Fruit fly (Drosophila melanogaster) whole organism, adult: Measurements from ENCODE around the gene DNaseII.
A peak's percentile ranks its signal among the peaks of the same experiment; 100 is the strongest.

Experiments
- CG11617 ChIP-seq: fragments of 200-800 bp; sonication (Bioruptor generic); optimal IDR thresholded peaks from 2 replicates; lab custom pipeline; 2017; ENCODE audit warnings: mild to moderate bottlenecking, missing biosample characterization, missing genetic modification reagents, missing genetic modification characterization
- CG12768 ChIP-seq: fragments of 200-800 bp; sonication (Bioruptor generic); optimal IDR thresholded peaks from 2 replicates; lab custom pipeline; 2017; ENCODE audit warnings: missing biosample characterization, missing genetic modification characterization, mild to moderate bottlenecking, moderate library complexity, missing genetic modification reagents
- CG14711 ChIP-seq: fragments of 200-800 bp; sonication (Bioruptor generic); optimal IDR thresholded peaks from 2 replicates; lab custom pipeline; 2018; ENCODE audit warnings: missing biosample characterization, mild to moderate bottlenecking, missing genetic modification characterization, moderate library complexity
- CG1620 ChIP-seq: fragments of 200-800 bp; sonication (Bioruptor generic); optimal IDR thresholded peaks from 2 replicates; lab custom pipeline; 2016; ENCODE audit warnings: missing biosample characterization, missing genetic modification characterization
- CG33017 ChIP-seq: fragments of 200-800 bp; sonication (Bioruptor generic); optimal IDR thresholded peaks from 2 replicates; lab custom pipeline; 2018; ENCODE audit warnings: missing biosample characterization, mild to moderate bottlenecking, missing genetic modification characterization, moderate library complexity
- CG5204 ChIP-seq: fragments of 200-800 bp; sonication (Bioruptor generic); optimal IDR thresholded peaks from 2 replicates; lab custom pipeline; 2016; ENCODE audit warnings: missing biosample characterization, missing genetic modification characterization
- CG7045 ChIP-seq: fragments of 200-800 bp; sonication (Bioruptor generic); optimal IDR thresholded peaks from 2 replicates; lab custom pipeline; 2017; ENCODE audit warnings: missing biosample characterization, mild to moderate bottlenecking, missing genetic modification characterization
- CG7101 ChIP-seq: fragments of 200-800 bp; sonication (Bioruptor generic); optimal IDR thresholded peaks from 2 replicates; lab custom pipeline; 2018; ENCODE audit warnings: missing biosample characterization, mild to moderate bottlenecking, missing genetic modification characterization, moderate library complexity
- Clk ChIP-seq: fragments of 200-800 bp; sonication (Bioruptor generic); optimal IDR thresholded peaks from 2 replicates; lab custom pipeline; 2017; ENCODE audit warnings: missing biosample characterization, missing genetic modification characterization
- Crg-1 ChIP-seq: fragments of 200-800 bp; sonication (Bioruptor generic); optimal IDR thresholded peaks from 2 replicates; lab custom pipeline; 2016; ENCODE audit warnings: missing biosample characterization, missing genetic modification characterization
- Hr96 ChIP-seq: fragments of 200-800 bp; sonication (Bioruptor generic); optimal IDR thresholded peaks from 2 replicates; lab custom pipeline; 2016; ENCODE audit warnings: missing biosample characterization, missing genetic modification characterization
- Mnt ChIP-seq: fragments of 200-800 bp; sonication (Bioruptor generic); optimal IDR thresholded peaks from 2 replicates; lab custom pipeline; 2016; ENCODE audit warnings: missing biosample characterization, mild to moderate bottlenecking, missing genetic modification characterization
- bab1 ChIP-seq: fragments of 200-800 bp; sonication (Bioruptor generic); optimal IDR thresholded peaks from 3 replicates; lab custom pipeline; 2019; ENCODE audit warnings: missing biosample characterization, mild to moderate bottlenecking, missing genetic modification characterization, moderate library complexity
- cic ChIP-seq: fragments of 200-800 bp; sonication (Bioruptor generic); optimal IDR thresholded peaks from 2 replicates; lab custom pipeline; 2017; ENCODE audit warnings: missing biosample characterization, mild to moderate bottlenecking, missing genetic modification characterization, moderate library complexity
- cnc ChIP-seq, 2 experiments: fragments of >200 bp; optimal IDR thresholded peaks; 2 replicates each; lab custom pipeline; 2017
- kay ChIP-seq: fragments of 200-800 bp; sonication (Bioruptor generic); peaks from one replicate; lab custom pipeline; 2016; ENCODE audit warnings: missing biosample characterization, missing genetic modification characterization, borderline replicate concordance
- ovo ChIP-seq: fragments of 200-800 bp; sonication (Bioruptor generic); optimal IDR thresholded peaks from 2 replicates; lab custom pipeline; 2016; ENCODE audit warnings: missing biosample characterization, missing genetic modification characterization
- pad ChIP-seq: fragments of 200-800 bp; sonication (Bioruptor generic); optimal IDR thresholded peaks from 3 replicates; lab custom pipeline; 2017; ENCODE audit warnings: missing biosample characterization, missing genetic modification characterization, mild to moderate bottlenecking, moderate library complexity, missing genetic modification reagents
- tj ChIP-seq: fragments of 200-800 bp; sonication (Bioruptor generic); optimal IDR thresholded peaks from 3 replicates; lab custom pipeline; 2017; ENCODE audit warnings: missing biosample characterization, mild to moderate bottlenecking, missing genetic modification characterization, moderate library complexity
- toe ChIP-seq: fragments of 200-800 bp; sonication (Bioruptor generic); optimal IDR thresholded peaks from 2 replicates; lab custom pipeline; 2016; ENCODE audit warnings: missing biosample characterization, missing genetic modification characterization

DNaseII gene

DNA sequence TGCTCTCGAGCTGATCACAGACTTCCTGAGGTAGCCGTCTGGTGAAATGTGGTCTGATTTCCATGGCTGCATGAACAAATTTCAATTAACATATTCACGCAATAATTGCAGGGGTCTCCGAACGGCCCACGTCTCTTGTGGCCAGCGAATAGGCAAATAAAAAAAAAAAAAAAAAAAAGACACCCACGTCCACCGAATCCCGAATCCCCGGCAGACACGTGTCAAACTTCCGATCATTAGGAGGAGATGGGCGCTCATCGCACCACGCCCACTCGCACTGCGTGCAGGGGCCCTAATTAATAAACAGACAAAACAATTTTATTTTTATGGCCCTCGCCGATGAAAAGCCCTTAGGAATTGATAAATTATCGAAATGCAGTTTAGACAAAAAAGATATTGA, 24.4 kb downstream of the DNaseII start:
- TF ChIP-seq cic (no peak), pad (no peak), kay (no peak), Clk (no peak), Mnt (GFP tag; lab: Kevin White, UChicago) (no peak), toe (GFP tag; lab: Kevin White, UChicago) (no peak), CG12768 (GFP tag; lab: Kevin White, UChicago) (no peak), Hr96 (GFP tag; lab: Kevin White, UChicago) (no peak), CG33017 (tag; lab: Kevin White, UChicago) (no peak), bab1 (GFP tag; lab: Kevin White, UChicago) (no peak), CG5204 (GFP tag; lab: Kevin White, UChicago) (no peak), Crg-1 (no peak), ovo (GFP tag; lab: Kevin White, UChicago) (no peak), cnc (optimal IDR thresholded peaks at IDR 0.05; lab: Kevin White, UChicago) (no peak), CG11617 (GFP tag; lab: Kevin White, UChicago) (no peak), tj (no peak)

DNA sequence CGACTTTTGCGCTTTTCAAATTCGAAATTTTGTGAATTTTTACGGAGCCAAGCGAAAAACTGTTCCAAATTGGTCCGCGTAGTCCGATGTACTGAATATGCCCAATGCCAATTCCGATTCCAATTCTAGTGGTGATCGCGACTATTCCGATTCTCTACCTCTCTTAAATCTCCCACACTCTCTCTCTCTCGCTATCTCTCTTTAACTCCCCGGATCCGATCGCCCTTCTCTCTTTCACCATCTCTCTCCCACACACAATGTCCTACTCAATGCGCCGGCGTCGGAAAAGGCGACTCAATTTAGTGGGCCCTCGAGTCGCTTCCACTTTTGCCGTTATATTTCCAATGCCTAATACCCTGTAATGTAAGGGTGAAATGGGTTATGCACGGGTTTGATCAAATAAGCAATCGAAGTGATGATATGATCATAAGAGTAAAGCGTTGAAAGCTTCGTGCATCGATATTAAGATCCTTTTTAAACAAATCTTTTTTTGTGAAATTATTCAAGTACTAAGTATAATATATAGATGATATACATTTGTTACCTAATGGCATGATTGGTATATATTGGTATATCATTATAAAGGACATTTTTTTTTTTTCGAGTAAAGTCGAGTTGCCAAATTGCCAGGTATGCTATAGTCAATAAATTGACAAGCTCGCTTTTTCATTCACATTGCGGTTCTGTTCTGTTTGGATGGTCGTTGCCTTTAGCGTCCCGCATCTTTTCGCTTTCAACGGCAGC, 30.3 kb downstream of the DNaseII start:
- TF ChIP-seq CG1620 (GFP tag; lab: Kevin White, UChicago) (no peak), CG11617 (GFP tag; lab: Kevin White, UChicago) (no peak), kay (no peak), ovo (GFP tag; lab: Kevin White, UChicago) (no peak), CG12768 (GFP tag; lab: Kevin White, UChicago) (no peak), CG5204 (GFP tag; lab: Kevin White, UChicago) (no peak), Mnt (GFP tag; lab: Kevin White, UChicago) (no peak), Clk (no peak), CG7045 (GFP tag; lab: Kevin White, UChicago) (no peak), CG14711 (tag; lab: Kevin White, UChicago) (no peak), tj (no peak), cnc (optimal IDR thresholded peaks at IDR 0.05; lab: Kevin White, UChicago) (no peak), pad (no peak), CG7101 (tag; lab: Kevin White, UChicago) (no peak)

DNA sequence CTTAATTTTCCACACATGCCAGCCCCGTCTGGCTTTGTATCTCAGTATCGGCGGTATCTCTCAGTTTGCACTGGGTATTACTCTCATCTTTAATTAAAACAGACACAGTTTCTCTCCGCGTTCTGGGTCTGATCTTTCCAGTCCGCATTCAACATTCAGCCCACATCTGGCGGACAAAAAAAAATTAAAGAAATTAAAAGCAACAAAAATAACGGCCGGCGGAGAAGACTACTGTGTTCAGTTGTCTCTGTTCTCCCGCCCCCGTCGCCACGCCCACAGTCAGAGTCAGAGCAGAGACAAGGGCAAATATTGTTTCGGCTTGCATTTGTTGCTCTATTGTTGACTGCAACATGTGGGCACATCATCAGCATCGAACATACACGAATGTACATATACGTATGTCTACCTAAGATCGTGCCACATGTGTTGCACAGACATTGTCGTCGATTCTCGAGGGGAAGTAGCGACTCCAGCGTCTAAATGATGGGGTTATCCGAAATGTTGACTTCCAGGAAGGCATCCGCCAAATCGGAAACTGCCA, 30.9 kb downstream of the DNaseII start:
- TF ChIP-seq tj (no peak), cnc (optimal IDR thresholded peaks at IDR 0.05; lab: Kevin White, UChicago) (no peak), bab1 (GFP tag; lab: Kevin White, UChicago) (no peak), CG5204 (GFP tag; lab: Kevin White, UChicago) (no peak), cic (no peak), CG1620 (GFP tag; lab: Kevin White, UChicago) (no peak), CG11617 (GFP tag; lab: Kevin White, UChicago) (no peak), kay (no peak), CG33017 (tag; lab: Kevin White, UChicago) (no peak), toe (GFP tag; lab: Kevin White, UChicago) (no peak), CG7045 (GFP tag; lab: Kevin White, UChicago) (no peak)

DNA sequence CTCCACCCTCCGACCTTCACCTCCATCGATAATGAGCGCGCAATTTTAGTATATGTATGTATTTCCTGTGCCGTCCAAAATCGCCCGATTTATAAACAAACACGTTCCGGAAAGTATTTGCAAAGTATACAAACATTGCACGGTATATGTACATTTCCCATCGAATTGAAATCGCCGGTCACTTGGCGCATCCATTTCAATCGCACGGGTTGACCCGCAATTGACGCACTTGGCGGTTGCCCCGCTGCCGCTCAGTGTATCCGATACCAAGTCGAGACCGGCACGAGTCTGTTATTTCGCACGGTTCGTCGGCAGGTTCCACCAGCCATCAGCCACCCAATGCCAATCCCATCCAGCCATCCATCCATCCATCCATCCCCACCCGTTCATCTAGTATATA, 31.4 kb downstream of the DNaseII start:
- TF ChIP-seq CG5204 (GFP tag; lab: Kevin White, UChicago) (no peak), cic (no peak), cnc (optimal IDR thresholded peaks at IDR 0.05; lab: Kevin White, UChicago) (no peak), ovo (GFP tag; lab: Kevin White, UChicago) (no peak), Hr96 (GFP tag; lab: Kevin White, UChicago) (no peak), toe (GFP tag; lab: Kevin White, UChicago) (no peak), CG7045 (GFP tag; lab: Kevin White, UChicago) (no peak), tj (no peak)

DNA sequence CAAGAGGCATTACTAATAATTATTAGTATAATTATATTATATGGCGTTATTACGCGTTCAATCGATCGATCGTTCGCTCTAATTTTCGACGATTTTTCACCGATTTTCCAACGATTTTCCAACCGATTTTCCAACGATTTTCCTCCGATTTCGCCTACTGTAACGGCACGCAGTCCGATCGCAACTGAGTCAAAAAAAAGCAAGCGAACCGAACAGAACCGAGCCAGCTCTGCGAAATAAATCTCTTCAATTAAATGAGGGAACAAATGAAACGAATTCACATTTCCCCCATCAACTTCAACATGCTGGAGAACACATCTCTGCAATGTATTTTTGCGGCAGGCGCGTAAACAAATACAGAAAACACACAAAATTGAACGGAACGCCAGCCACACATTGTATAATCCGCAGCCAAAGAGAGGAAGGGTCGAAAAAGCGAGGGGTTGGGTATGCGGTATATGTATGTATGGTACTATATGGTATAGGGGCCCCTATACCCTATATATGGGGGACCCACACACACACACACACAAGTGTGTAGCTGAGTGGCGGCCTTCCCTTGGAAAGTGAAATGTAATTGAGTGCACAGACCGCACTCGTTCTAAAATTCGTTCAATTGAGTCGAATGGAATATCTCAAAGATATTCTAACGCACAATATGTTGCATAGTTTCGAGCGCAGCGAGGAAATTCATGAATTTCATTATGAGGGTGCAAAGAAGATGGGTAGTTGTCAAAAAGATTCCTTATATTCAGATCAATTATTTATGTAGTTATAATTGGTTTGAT, 33.8 kb downstream of the DNaseII start, which contains the start of gene htl:
Gene htl (minus strand): TSS at position 186 of the 788 bp plus-strand sequence.
- TF ChIP-seq pad, result peak; percentile 21
- TF ChIP-seq kay, result peak; percentile 50
- TF ChIP-seq cnc (optimal IDR thresholded peaks at IDR 0.05; lab: Kevin White, UChicago), result no peak
- TF ChIP-seq CG5204 (GFP tag; lab: Kevin White, UChicago), result no peak
- no peak for TF ChIP-seq Hr96 (GFP tag; lab: Kevin White, UChicago)
- TF ChIP-seq CG33017 (tag; lab: Kevin White, UChicago), result no peak

DNA sequence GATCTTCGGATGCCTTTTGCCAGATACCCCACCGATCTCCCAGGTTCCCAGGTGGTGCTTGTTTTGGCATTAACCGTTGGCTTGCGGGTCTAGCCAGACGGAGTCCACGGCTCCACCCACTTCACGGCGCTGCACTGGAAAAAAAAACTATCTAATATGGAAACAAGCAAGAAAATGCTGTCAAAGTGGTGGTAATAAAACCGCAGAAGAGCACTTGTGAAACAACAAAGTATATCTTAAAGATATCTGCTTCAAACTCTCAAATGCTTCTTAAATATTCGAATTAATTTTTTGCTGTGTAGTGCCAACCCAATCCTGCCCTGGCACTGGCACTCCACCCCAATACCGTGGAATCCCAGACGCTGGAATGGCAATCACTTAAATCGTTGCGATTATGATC, 39.2 kb downstream of the DNaseII start:
- TF ChIP-seq pad (no peak), CG12768 (GFP tag; lab: Kevin White, UChicago) (no peak), CG1620 (GFP tag; lab: Kevin White, UChicago) (no peak), Clk (no peak), tj (no peak), CG7101 (tag; lab: Kevin White, UChicago) (no peak), kay (no peak), CG5204 (GFP tag; lab: Kevin White, UChicago) (no peak), Crg-1 (no peak), ovo (GFP tag; lab: Kevin White, UChicago) (no peak)
